Worm (Caenorhabditis elegans) whole organism, mixed stage, embryonic: Measurements from ENCODE around the gene mltn-13.

ENCODE experiments used
- M03D4.4 ChIP-seq: sonication (generic microtip); optimal IDR thresholded peaks from 2 replicates; lab custom pipeline; 2017; ENCODE audit warnings: mild to moderate bottlenecking, missing genetic modification characterization, missing compliant biosample characterization
- bed-3 ChIP-seq: fragments of 200-800 bp; sonication (Bioruptor generic); optimal IDR thresholded peaks from 3 replicates; lab custom pipeline; 2018; ENCODE audit warnings: mild to moderate bottlenecking, missing genetic modification characterization, moderate library complexity, missing compliant biosample characterization
- blmp-1 ChIP-seq: fragments of 150-350 bp; optimal IDR thresholded peaks from 2 replicates; lab custom pipeline; 2014; ENCODE audit warnings: missing biosample characterization, missing genetic modification characterization
- ceh-39 ChIP-seq: fragments of 150-350 bp; optimal IDR thresholded peaks from 2 replicates; lab custom pipeline; 2014; ENCODE audit warnings: missing biosample characterization, missing genetic modification characterization
- ceh-43 ChIP-seq: fragments of 200-800 bp; sonication (Bioruptor generic); optimal IDR thresholded peaks from 2 replicates; lab custom pipeline; 2018; ENCODE audit warnings: mild to moderate bottlenecking, missing genetic modification characterization, moderate library complexity, missing compliant biosample characterization
- ceh-83 ChIP-seq: fragments of 200-800 bp; sonication (Bioruptor generic); optimal IDR thresholded peaks from 2 replicates; lab custom pipeline; 2018; ENCODE audit warnings: mild to moderate bottlenecking, missing genetic modification characterization, missing compliant biosample characterization
- ces-1 ChIP-seq: fragments of 150-350 bp; optimal IDR thresholded peaks from 2 replicates; lab custom pipeline; 2014; ENCODE audit warnings: missing biosample characterization, missing genetic modification reagents, missing genetic modification characterization
- cnd-1 ChIP-seq: fragments of 200-800 bp; sonication (Bioruptor generic); optimal IDR thresholded peaks from 2 replicates; lab custom pipeline; 2018; ENCODE audit warnings: mild to moderate bottlenecking, missing genetic modification characterization, missing compliant biosample characterization
- drap-1 ChIP-seq: fragments of 200-800 bp; sonication (Bioruptor generic); optimal IDR thresholded peaks from 3 replicates; lab custom pipeline; 2018; ENCODE audit warnings: mild to moderate bottlenecking, missing genetic modification characterization, missing compliant biosample characterization
- elt-1 ChIP-seq: sonication (generic microtip); optimal IDR thresholded peaks from 2 replicates; lab custom pipeline; 2017; ENCODE audit warnings: missing genetic modification characterization, mild to moderate bottlenecking, missing compliant biosample characterization, antibody characterized with exemption, moderate library complexity, borderline replicate concordance; ENCODE audit not compliant: insufficient read depth
- elt-3 ChIP-seq: fragments of 150-350 bp; optimal IDR thresholded peaks from 2 replicates; lab custom pipeline; 2014; ENCODE audit warnings: missing biosample characterization, missing genetic modification characterization
- ham-2 ChIP-seq: fragments of 200-800 bp; sonication (Bioruptor generic); optimal IDR thresholded peaks from 2 replicates; lab custom pipeline; 2018; ENCODE audit warnings: mild to moderate bottlenecking, missing genetic modification characterization, missing compliant biosample characterization
- hlh-1 ChIP-seq: fragments of 150-350 bp; optimal IDR thresholded peaks from 2 replicates; lab custom pipeline; 2014; ENCODE audit warnings: missing biosample characterization, missing genetic modification reagents, missing genetic modification characterization
- lin-13 ChIP-seq: fragments of 150-350 bp; optimal IDR thresholded peaks from 2 replicates; lab custom pipeline; 2014; ENCODE audit warnings: missing biosample characterization, missing genetic modification characterization
- lin-32 ChIP-seq: fragments of 200-800 bp; sonication (Bioruptor generic); optimal IDR thresholded peaks from 2 replicates; lab custom pipeline; 2018; ENCODE audit warnings: mild to moderate bottlenecking, missing genetic modification characterization, missing compliant biosample characterization
- lsy-2 ChIP-seq: fragments of 150-350 bp; optimal IDR thresholded peaks from 2 replicates; lab custom pipeline; 2014; ENCODE audit warnings: missing biosample characterization, missing genetic modification characterization
- mab-5 ChIP-seq: fragments of 150-350 bp; optimal IDR thresholded peaks from 2 replicates; lab custom pipeline; 2014; ENCODE audit warnings: missing biosample characterization, missing genetic modification characterization
- mep-1 ChIP-seq: fragments of 150-350 bp; optimal IDR thresholded peaks from 2 replicates; lab custom pipeline; 2017; ENCODE audit warnings: missing biosample characterization, missing genetic modification reagents, missing genetic modification characterization, inconsistent platforms
- mls-2 ChIP-seq: sonication (generic microtip); optimal IDR thresholded peaks from 2 replicates; lab custom pipeline; 2016; ENCODE audit warnings: mild to moderate bottlenecking, missing genetic modification characterization, moderate library complexity, missing compliant biosample characterization
- nhr-12 ChIP-seq: fragments of 150-350 bp; optimal IDR thresholded peaks from 2 replicates; lab custom pipeline; 2014; ENCODE audit warnings: missing biosample characterization, missing genetic modification characterization
- nhr-2 ChIP-seq: fragments of 150-350 bp; optimal IDR thresholded peaks from 2 replicates; lab custom pipeline; 2014; ENCODE audit warnings: missing biosample characterization, missing genetic modification characterization
- nhr-28 ChIP-seq: fragments of 150-350 bp; optimal IDR thresholded peaks from 2 replicates; lab custom pipeline; 2014; ENCODE audit warnings: missing biosample characterization, missing genetic modification characterization
- nhr-76 ChIP-seq: sonication (generic microtip); optimal IDR thresholded peaks from 2 replicates; lab custom pipeline; 2017; ENCODE audit warnings: missing biosample characterization, missing genetic modification characterization
- pha-4 ChIP-seq: fragments of 150-350 bp; optimal IDR thresholded peaks from 2 replicates; lab custom pipeline; 2018; ENCODE audit warnings: missing biosample characterization, missing genetic modification reagents, missing genetic modification characterization
- sem-2 ChIP-seq: fragments of 200-800 bp; sonication (Bioruptor generic); optimal IDR thresholded peaks from 2 replicates; lab custom pipeline; 2018; ENCODE audit warnings: mild to moderate bottlenecking, missing genetic modification characterization, missing compliant biosample characterization
- sptf-1 ChIP-seq: sonication (generic microtip); optimal IDR thresholded peaks from 2 replicates; lab custom pipeline; 2017; ENCODE audit warnings: mild to moderate bottlenecking, missing genetic modification characterization, moderate library complexity, missing compliant biosample characterization
- tbx-8 ChIP-seq: fragments of 200-800 bp; sonication (Bioruptor generic); optimal IDR thresholded peaks from 2 replicates; lab custom pipeline; 2018; ENCODE audit warnings: mild to moderate bottlenecking, missing genetic modification characterization, moderate library complexity, missing compliant biosample characterization
- unc-39 ChIP-seq: fragments of 150-350 bp; optimal IDR thresholded peaks from 2 replicates; lab custom pipeline; 2014; ENCODE audit warnings: missing biosample characterization, missing genetic modification characterization
- unc-62 ChIP-seq: fragments of 150-350 bp; optimal IDR thresholded peaks from 2 replicates; lab custom pipeline; 2014; ENCODE audit warnings: missing biosample characterization, missing genetic modification reagents, missing genetic modification characterization
- zip-8 ChIP-seq: fragments of 150-350 bp; optimal IDR thresholded peaks from 2 replicates; lab custom pipeline; 2014; ENCODE audit warnings: missing biosample characterization, missing genetic modification characterization

Gene mltn-13

DNA sequence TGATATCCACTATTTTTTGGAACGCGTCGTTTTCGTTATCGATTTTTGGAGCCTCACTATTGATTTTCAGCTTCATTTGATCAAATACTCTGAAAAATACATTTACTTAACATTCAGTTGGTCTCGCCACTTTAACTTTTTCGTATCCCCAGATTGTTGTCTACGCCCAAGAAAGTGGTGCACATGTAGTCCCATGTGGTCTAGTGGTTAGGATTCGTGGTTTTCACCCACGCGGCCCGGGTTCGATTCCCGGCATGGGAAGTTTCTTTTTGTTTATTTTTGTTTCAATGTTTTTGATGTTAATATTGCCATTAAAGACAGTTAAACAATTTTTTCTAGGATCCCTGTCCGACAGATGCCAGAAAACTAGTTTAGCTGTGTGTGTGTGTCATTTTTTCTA, 4.1 kb downstream of the mltn-13 start (continued):
- TF ChIP-seq nhr-28 (tag; lab: Kevin White, UChicago), result no peak
- TF ChIP-seq bed-3 (GFP tag; lab: Kevin White, UChicago), result peak; percentile 63
- TF ChIP-seq ceh-43 (GFP tag; lab: Kevin White, UChicago), result peak; percentile 58

DNA sequence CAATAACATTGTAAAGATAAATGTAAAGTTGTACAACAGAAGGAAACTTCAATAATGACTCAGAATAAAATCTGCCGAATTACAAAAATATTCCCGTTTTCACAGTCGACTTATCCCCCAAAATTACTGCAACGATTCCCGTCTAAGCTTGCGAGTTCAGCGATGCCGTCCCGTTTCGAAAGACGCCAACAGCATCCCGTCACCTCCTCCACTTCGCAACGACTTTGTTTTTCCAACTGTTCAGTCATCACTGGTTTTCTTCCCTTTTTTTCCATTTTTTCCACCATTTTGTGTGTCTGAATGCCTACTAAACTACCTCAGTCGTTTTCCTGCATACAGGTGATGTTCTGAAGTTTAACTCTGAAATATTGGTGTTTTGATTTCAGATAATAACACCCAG, 7.5 kb downstream of the mltn-13 start, which contains the start of gene F15A8.1:
F15A8.1 (plus strand) TSS at position 301 of the 400 bp plus-strand sequence.
- TF ChIP-seq blmp-1 (tag; lab: Kevin White, UChicago), result no peak
- no peak for TF ChIP-seq unc-62 (GFP tag; lab: Kevin White, UChicago)
- TF ChIP-seq lin-13, result no peak
- no peak for TF ChIP-seq mep-1 (tag; lab: Kevin White, UChicago)
- no peak for TF ChIP-seq ham-2 (GFP tag; lab: Kevin White, UChicago)
- no peak for TF ChIP-seq cnd-1 (tag; lab: Kevin White, UChicago)
- TF ChIP-seq ceh-39, result no peak
- TF ChIP-seq mab-5 (tag; lab: Kevin White, UChicago), result no peak
- TF ChIP-seq unc-39 (tag; lab: Kevin White, UChicago), result no peak
- TF ChIP-seq elt-1 (tag; lab: Kevin White, UChicago), result no peak
- no peak for TF ChIP-seq M03D4.4 (tag; lab: Kevin White, UChicago)
- TF ChIP-seq nhr-12 (tag; lab: Kevin White, UChicago), result no peak
- TF ChIP-seq zip-8 (tag; lab: Kevin White, UChicago), result no peak
- no peak for TF ChIP-seq nhr-76 (tag; lab: Kevin White, UChicago)
- TF ChIP-seq elt-3 (tag; lab: Kevin White, UChicago), result no peak
- no peak for TF ChIP-seq ces-1
- TF ChIP-seq bed-3 (GFP tag; lab: Kevin White, UChicago), result no peak
- TF ChIP-seq drap-1, result no peak
- no peak for TF ChIP-seq tbx-8 (GFP tag; lab: Kevin White, UChicago)

DNA sequence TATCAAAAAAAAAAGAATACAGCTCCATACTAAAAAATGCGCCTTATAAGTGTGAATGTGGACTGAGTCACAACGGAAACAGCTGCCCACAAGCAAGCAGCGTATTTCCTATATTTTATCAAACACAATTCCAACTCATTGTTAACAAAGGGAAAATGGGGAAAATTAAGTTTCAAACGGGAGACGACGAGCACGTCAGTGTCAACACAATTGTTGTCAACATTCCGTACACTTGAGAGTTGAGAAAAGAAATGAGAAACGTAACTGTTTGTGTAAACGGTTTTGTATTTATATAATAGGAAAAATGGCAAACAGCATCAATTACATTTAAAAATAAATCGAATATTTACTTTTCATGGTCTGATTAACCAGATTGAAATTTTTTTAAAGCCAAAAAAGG, 8.6 kb downstream of the mltn-13 start:
- TF ChIP-seq ceh-39, result no peak
- no peak for TF ChIP-seq ham-2 (GFP tag; lab: Kevin White, UChicago)
- TF ChIP-seq ceh-83, result no peak

DNA sequence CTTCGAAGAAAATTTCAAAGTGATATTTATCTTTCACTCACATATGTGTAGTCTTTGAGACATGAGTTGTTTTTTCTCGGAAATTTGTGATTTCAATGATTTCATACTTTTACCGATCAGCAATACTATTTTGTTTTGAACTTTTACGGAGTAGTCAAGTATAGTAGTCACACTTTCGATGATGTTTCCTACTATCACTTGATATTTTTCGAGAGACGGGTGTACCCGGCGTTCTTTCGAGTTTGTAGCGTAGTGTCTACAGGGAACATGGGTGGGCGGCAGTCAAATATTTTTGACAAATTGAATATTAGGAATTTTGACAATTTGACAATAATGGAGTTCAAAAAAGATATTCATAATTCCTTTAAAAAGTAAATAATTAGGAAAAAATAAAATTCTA, 9.4 kb downstream of the mltn-13 start:
- TF ChIP-seq sem-2 (no peak), drap-1 (no peak), lin-32 (GFP tag; lab: Kevin White, UChicago) (no peak), nhr-2 (tag; lab: Kevin White, UChicago) (no peak), ceh-83 (no peak), lin-13 (no peak), sptf-1 (tag; lab: Kevin White, UChicago) (no peak), M03D4.4 (tag; lab: Kevin White, UChicago) (no peak), ham-2 (GFP tag; lab: Kevin White, UChicago) (no peak), pha-4 (tag; lab: Kevin White, UChicago) (no peak), elt-1 (tag; lab: Kevin White, UChicago) (no peak), nhr-28 (tag; lab: Kevin White, UChicago) (no peak), mls-2 (tag; lab: Kevin White, UChicago) (no peak), nhr-76 (tag; lab: Kevin White, UChicago) (no peak)
- TF ChIP-seq, all 35 proteins: peak for 0

DNA sequence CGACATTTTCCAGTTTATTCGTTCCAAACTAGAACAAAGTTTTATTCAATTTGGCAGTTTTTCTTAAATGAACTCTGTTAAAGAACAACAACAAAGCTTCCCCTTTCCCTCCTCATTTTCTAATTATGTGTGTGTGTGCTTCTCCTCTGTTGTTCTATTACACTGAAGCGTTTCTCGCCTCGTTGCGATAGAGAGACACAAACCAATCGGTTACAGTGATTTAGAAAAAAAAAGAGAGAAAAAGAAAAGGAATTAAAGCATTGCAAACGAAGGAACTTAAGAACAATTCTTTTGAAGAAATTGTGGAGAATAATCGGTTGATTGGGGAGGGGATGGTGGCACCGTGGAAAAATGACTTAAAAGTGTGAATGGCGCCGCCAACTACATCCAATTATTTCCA, 10.6 kb downstream of the mltn-13 start, which contains the start of gene cest-26:
cest-26 (minus strand) TSS at position 101 of the 400 bp plus-strand sequence.
- TF ChIP-seq blmp-1 (tag; lab: Kevin White, UChicago) (no peak), ces-1 (peak; percentile 8), hlh-1 (tag; lab: Kevin White, UChicago) (peak; percentile 18), lsy-2 (no peak), ham-2 (GFP tag; lab: Kevin White, UChicago) (no peak), ceh-43 (GFP tag; lab: Kevin White, UChicago) (no peak), tbx-8 (GFP tag; lab: Kevin White, UChicago) (no peak), nhr-2 (tag; lab: Kevin White, UChicago) (no peak)

DNA sequence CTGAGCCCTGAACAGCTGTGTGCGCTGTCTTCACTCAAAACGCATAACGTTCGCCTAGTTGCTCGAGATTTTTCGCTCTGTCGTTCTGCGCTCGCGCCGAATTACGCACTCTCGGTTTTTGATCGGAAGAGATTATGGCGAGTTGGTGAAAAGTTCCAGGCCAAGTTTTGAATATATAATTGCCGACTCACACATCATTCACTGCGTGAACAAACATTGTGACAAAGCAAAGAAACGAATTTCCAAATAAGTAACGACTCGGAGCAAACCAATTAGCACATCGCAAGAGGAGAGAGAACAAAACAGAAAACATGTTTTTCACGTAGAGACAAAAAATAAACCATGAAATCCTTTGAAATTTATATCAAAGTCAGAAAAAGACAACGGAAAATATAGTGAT, 12.8 kb downstream of the mltn-13 start:
- TF ChIP-seq nhr-76 (tag; lab: Kevin White, UChicago), result no peak
- peak; percentile 81 for TF ChIP-seq hlh-1 (tag; lab: Kevin White, UChicago)
- TF ChIP-seq unc-62 (GFP tag; lab: Kevin White, UChicago), result no peak
- TF ChIP-seq cnd-1 (tag; lab: Kevin White, UChicago), result no peak
- TF ChIP-seq nhr-12 (tag; lab: Kevin White, UChicago), result no peak
- no peak for TF ChIP-seq ceh-39
